Fruit fly (Drosophila melanogaster): ENCODE results near the gene CG13693.

DNA sequence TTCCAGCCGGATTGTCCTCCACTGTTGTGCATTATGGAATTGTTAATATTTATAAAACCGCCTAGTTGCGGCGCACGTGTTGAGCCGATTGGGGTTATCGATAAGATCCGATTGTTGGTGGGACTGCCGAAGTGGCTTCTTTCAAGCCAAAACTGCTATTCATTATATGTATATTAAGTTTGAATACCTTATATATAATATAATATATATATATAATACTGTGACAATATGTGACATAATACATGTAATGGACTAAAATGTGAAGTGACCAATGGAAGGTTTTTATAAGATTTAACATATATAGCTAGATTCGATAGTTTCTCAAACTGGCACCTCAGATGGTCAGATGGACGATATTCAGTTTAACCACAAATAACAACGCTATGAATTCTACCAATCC, 41.3 kb downstream of the CG13693 start, which contains the start of the genes mbm and CG11555:
- no peak for TF ChIP-seq psq (optimal IDR thresholded peaks at IDR 0.05)
- no peak for TF ChIP-seq ttk (optimal IDR thresholded peaks at IDR 0.05)
- TF ChIP-seq h (optimal IDR thresholded peaks at IDR 0.05), result no peak
